Worm (Caenorhabditis elegans): Measurements from ENCODE around the gene F41B4.3.

ce11 chrX:6799776-6800175 lies 36.1 kb downstream of the F41B4.3 start, which contains the start of gene M03A8.3:
- TF ChIP-seq unc-62 (GFP tag; optimal IDR thresholded peaks at IDR 0.05) (no peak), nfya-1 (tag; optimal IDR thresholded peaks at IDR 0.05; ENCODE audit: borderline replicate concordance, insufficient read depth) (no peak), ztf-6 (GFP tag; IDR thresholded peaks at IDR 0.05) (no peak), chd-7 (tag; optimal IDR thresholded peaks at IDR 0.05) (no peak), zfh-2 (GFP tag; conservative IDR thresholded peaks at IDR 0.05) (no peak), madf-10 (tag; optimal IDR thresholded peaks at IDR 0.05) (no peak), lir-1 (GFP tag; conservative IDR thresholded peaks at IDR 0.05) (no peak), fkh-3 (tag; optimal IDR thresholded peaks at IDR 0.05) (no peak), ztf-18 (tag; optimal IDR thresholded peaks at IDR 0.05) (no peak), attf-6 (GFP tag; IDR thresholded peaks at IDR 0.05) (no peak), tbx-9 (tag; optimal IDR thresholded peaks at IDR 0.05; ENCODE audit: borderline replicate concordance) (no peak), bed-2 (GFP tag; IDR thresholded peaks at IDR 0.05) (no peak), let-526 (GFP tag; IDR thresholded peaks at IDR 0.05) (no peak), hlh-12 (tag; optimal IDR thresholded peaks at IDR 0.05) (no peak)

Measured in whole organism, young adult.